Fruit fly (Drosophila melanogaster) whole organism, pupa: ENCODE measurements around the gene Obp99b.

Experiments used
- CG10348 ChIP-seq: fragments of 200-800 bp; sonication (Bioruptor generic); IDR thresholded peaks from 2 replicates; pipeline ENCODE4 v1.3.6; 2022; ENCODE audit warnings: missing biosample characterization, missing genetic modification characterization
- CG12605 ChIP-seq: fragments of 200-800 bp; sonication (Bioruptor generic); IDR thresholded peaks from 2 replicates; pipeline ENCODE4 v1.3.6; 2022; ENCODE audit warnings: missing biosample characterization, missing genetic modification characterization
- CG13204 ChIP-seq: fragments of 200-800 bp; sonication (Bioruptor generic); optimal IDR thresholded peaks from 2 replicates; lab custom pipeline; 2018; ENCODE audit warnings: missing biosample characterization, mild to moderate bottlenecking, missing genetic modification characterization, moderate library complexity
- CG14655 ChIP-seq: fragments of 200-800 bp; sonication (Bioruptor generic); optimal IDR thresholded peaks from 3 replicates; lab custom pipeline; 2017; ENCODE audit warnings: mild to moderate bottlenecking, missing biosample characterization, missing genetic modification reagents, missing genetic modification characterization
- CG15710 ChIP-seq: fragments of 200-800 bp; sonication (Bioruptor generic); optimal IDR thresholded peaks from 2 replicates; lab custom pipeline; 2018; ENCODE audit warnings: missing biosample characterization, mild to moderate bottlenecking, missing genetic modification characterization, moderate library complexity
- CG17806 ChIP-seq: fragments of 200-800 bp; sonication (Bioruptor generic); optimal IDR thresholded peaks from 2 replicates; lab custom pipeline; 2018; ENCODE audit warnings: missing biosample characterization, mild to moderate bottlenecking, missing genetic modification characterization, moderate library complexity
- CG34367 ChIP-seq: fragments of 200-800 bp; sonication (Bioruptor generic); optimal IDR thresholded peaks from 2 replicates; lab custom pipeline; 2018; ENCODE audit warnings: missing biosample characterization, mild to moderate bottlenecking, missing genetic modification characterization
- CG8159 ChIP-seq: fragments of 200-800 bp; sonication (Bioruptor generic); optimal IDR thresholded peaks from 3 replicates; lab custom pipeline; 2018; ENCODE audit warnings: missing biosample characterization, mild to moderate bottlenecking, missing genetic modification characterization, moderate library complexity
- EcR ChIP-seq: fragments of 200-800 bp; sonication (Bioruptor generic); optimal IDR thresholded peaks from 3 replicates; lab custom pipeline; 2019; ENCODE audit warnings: missing biosample characterization, missing genetic modification characterization, mild to moderate bottlenecking, moderate library complexity, missing genetic modification reagents
- Ets98B ChIP-seq: fragments of 200-800 bp; sonication (Bioruptor generic); IDR thresholded peaks from 2 replicates; pipeline ENCODE4 v1.3.6; 2022; ENCODE audit warnings: missing biosample characterization, missing genetic modification characterization
- Snoo ChIP-seq: fragments of 200-800 bp; sonication (Bioruptor generic); optimal IDR thresholded peaks from 3 replicates; lab custom pipeline; 2017; ENCODE audit warnings: missing biosample characterization, mild to moderate bottlenecking, missing genetic modification characterization, inconsistent platforms
- fd96Ca ChIP-seq: fragments of 200-800 bp; sonication (Bioruptor generic); IDR thresholded peaks from 3 replicates; pipeline ENCODE4 v1.3.6; 2022; ENCODE audit warnings: missing biosample characterization, missing genetic modification characterization
- gl ChIP-seq: fragments of 200-800 bp; sonication (Bioruptor generic); optimal IDR thresholded peaks from 2 replicates; lab custom pipeline; 2018; ENCODE audit warnings: missing biosample characterization, mild to moderate bottlenecking, missing genetic modification characterization
- rn ChIP-seq: fragments of 200-800 bp; sonication (Bioruptor generic); IDR thresholded peaks from 2 replicates; pipeline ENCODE4 v1.3.6; 2022; ENCODE audit warnings: missing biosample characterization, missing genetic modification characterization

DNA sequence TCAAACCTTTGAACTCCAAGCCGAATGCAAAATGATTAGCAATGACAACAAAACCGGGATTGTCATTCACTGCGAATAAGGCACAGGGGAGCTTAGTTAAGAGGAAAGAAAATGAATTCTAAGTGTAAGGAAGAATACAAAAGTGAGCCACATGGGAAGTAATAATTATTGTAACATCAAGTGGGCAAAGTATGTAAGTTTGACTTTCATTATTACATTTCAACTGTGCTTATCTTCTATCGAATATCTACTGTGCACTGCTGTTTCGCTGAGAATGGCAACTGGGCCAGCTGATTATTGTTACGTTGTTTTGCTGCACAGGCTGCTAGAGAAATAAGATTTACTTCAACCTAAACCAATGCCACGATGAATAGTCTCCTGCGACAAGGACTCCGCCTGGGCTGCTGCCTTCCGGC, 20.0 kb upstream of the Obp99b start, which contains the start of the genes CG7601 and CIA30:
- peak; percentile 99 for TF ChIP-seq CG15710 (tag; lab: Kevin White, UChicago)
- peak; percentile 100 for TF ChIP-seq CG10348 (GFP tag; lab: Robert Waterston, UW)
- peak; percentile 61 for TF ChIP-seq EcR (GFP tag; lab: Kevin White, UChicago)
- peak; percentile 100 for TF ChIP-seq rn (GFP tag; lab: Robert Waterston, UW)
- TF ChIP-seq CG34367 (tag; lab: Kevin White, UChicago) = peak; percentile 96
- TF ChIP-seq Ets98B (GFP tag; lab: Robert Waterston, UW) = peak; percentile 100
- TF ChIP-seq CG8159 (tag; lab: Kevin White, UChicago) = peak; percentile 98
- TF ChIP-seq fd96Ca = peak; percentile 100
- TF ChIP-seq CG12605 = peak; percentile 100
- peak; percentile 99 for TF ChIP-seq Snoo
- TF ChIP-seq CG13204 (GFP tag; lab: Kevin White, UChicago) = no peak
- TF ChIP-seq CG17806 (tag; lab: Kevin White, UChicago) = peak; percentile 99
- TF ChIP-seq CG14655 (GFP tag; lab: Kevin White, UChicago) = peak; percentile 99
- peak; percentile 98 for TF ChIP-seq gl (tag; lab: Kevin White, UChicago)
